Fruit fly (Drosophila melanogaster): ENCODE results near the gene Idgf3.

Idgf3 gene

DNA sequence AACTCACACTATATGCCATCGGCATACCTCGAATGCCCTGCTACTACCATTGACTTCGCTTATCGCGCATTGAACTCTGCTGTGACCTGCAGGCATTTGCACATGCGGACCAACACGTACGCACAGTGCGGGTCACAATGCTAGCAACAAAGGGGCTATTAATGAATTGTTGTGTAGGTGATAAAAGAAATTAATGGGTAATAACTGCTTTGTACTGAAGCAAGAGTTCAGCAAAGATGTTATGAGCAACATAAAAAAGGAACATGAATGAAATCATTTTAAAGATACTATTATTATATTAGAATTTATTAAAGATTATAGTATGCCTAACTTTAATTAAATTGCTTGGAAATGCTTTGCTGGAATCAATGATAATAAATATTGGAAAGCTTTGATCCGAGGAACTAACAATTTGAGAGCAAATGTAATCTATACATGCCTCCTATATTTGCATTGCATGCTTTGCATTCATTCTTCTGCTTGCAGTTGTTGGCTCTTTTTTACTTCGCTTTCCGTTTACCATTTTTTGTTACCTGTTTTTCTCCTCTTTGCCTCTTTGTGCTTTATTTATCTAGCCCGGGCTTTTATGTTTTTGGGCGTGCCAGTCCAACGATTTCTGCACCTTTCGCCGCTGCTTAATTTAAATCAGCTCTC lies 52.3 kb downstream of the Idgf3 start:
- TF ChIP-seq CG17806 (tag; optimal IDR thresholded peaks at IDR 0.05) (peak; percentile 57), CG32121 (GFP tag; IDR thresholded peaks at IDR 0.05) (no peak; the same call in 1 of the 2 replicates), CG15710 (tag; optimal IDR thresholded peaks at IDR 0.05) (peak; percentile 75), CG10348 (GFP tag; IDR thresholded peaks at IDR 0.05) (no peak), CG8159 (tag; optimal IDR thresholded peaks at IDR 0.05) (peak; percentile 76), CG34367 (tag; optimal IDR thresholded peaks at IDR 0.05) (peak; percentile 55), Snoo (tag; optimal IDR thresholded peaks at IDR 0.05) (peak; percentile 55), D1 (tag; optimal IDR thresholded peaks at IDR 0.05) (no peak), CG4496 (GFP tag; IDR thresholded peaks at IDR 0.05) (0 out of 3 replicates have a peak, but pooled peaks have one; percentile 29), fd96Ca (GFP tag; IDR thresholded peaks at IDR 0.05) (no peak; the same call in 2 of the 3 replicates), rn (GFP tag; IDR thresholded peaks at IDR 0.05) (no peak), CG14655 (GFP tag; optimal IDR thresholded peaks at IDR 0.05) (peak; percentile 76), Pif1B (GFP tag; optimal IDR thresholded peaks at IDR 0.05) (peak; percentile 43), EcR (GFP tag; optimal IDR thresholded peaks at IDR 0.05) (peak; percentile 94), CG8301 (tag; optimal IDR thresholded peaks at IDR 0.05) (peak; percentile 49), Pif1A (GFP tag; optimal IDR thresholded peaks at IDR 0.05) (peak; percentile 58), Ets98B (GFP tag; IDR thresholded peaks at IDR 0.05) (no peak), CG12605 (GFP tag; IDR thresholded peaks at IDR 0.05) (no peak), CG13204 (GFP tag; optimal IDR thresholded peaks at IDR 0.05) (peak; percentile 24), CG9948 (tag; optimal IDR thresholded peaks at IDR 0.05) (peak; percentile 63), gl (tag; optimal IDR thresholded peaks at IDR 0.05) (no peak)

Measured in whole organism, pupa.